Worm (Caenorhabditis elegans): ENCODE data around the gene srx-88.

The srx-88 gene

DNA sequence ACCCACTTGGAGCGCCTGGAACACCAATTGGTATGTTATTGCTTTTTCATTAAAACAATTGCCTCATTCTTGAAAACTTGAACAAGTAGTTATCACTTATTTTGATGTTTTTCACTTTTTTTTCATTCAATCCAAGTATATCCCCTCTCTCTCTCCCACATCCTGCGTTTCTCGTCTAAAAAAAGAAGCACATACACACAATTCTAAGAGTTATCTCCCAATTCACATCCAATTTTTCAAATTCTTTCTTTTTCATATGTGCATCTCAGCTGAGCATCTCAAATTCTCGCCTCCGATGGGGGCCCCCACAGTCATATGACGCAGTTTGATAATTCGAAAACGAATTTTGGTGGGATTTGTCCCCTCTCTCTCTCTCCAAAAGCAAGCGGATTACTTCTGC is 46.6 kb upstream of the srx-88 start:
- no peak for TF ChIP-seq F37B4.10 (GFP tag; IDR thresholded peaks at IDR 0.05)
- TF ChIP-seq B0035.1 (tag; optimal IDR thresholded peaks at IDR 0.05) = no peak
- TF ChIP-seq K12H6.12 (tag; optimal IDR thresholded peaks at IDR 0.05) = no peak
- no peak for TF ChIP-seq gei-17 (GFP tag; optimal IDR thresholded peaks at IDR 0.05)
- no peak for TF ChIP-seq dpff-1 (tag; optimal IDR thresholded peaks at IDR 0.05)
- no peak for TF ChIP-seq aptf-3 (GFP tag; IDR thresholded peaks at IDR 0.05)
- no peak for TF ChIP-seq ztf-28 (GFP tag; IDR thresholded peaks at IDR 0.05)
- no peak for TF ChIP-seq akir-1 (GFP tag; optimal IDR thresholded peaks at IDR 0.05)
- TF ChIP-seq ekl-4 (GFP tag; IDR thresholded peaks at IDR 0.05) = no peak
- no peak for TF ChIP-seq rpc-1 (optimal IDR thresholded peaks at IDR 0.05)
- no peak for TF ChIP-seq rpc-1 (tag; optimal IDR thresholded peaks at IDR 0.05)
- no peak for TF ChIP-seq mcd-1 (GFP tag; IDR thresholded peaks at IDR 0.05)
- no peak for TF ChIP-seq ztf-22 (GFP tag; optimal IDR thresholded peaks at IDR 0.05)
- TF ChIP-seq ceh-91 (GFP tag; IDR thresholded peaks at IDR 0.05) = no peak
- TF ChIP-seq F33H1.4 (GFP tag; IDR thresholded peaks at IDR 0.05) = no peak

ce11 chrV:11539502-11539901 is 43.8 kb upstream of the srx-88 start:
- TF ChIP-seq ztf-6 (GFP tag; IDR thresholded peaks at IDR 0.05) (no peak), akir-1 (GFP tag; optimal IDR thresholded peaks at IDR 0.05) (no peak), lsl-1 (GFP tag; optimal IDR thresholded peaks at IDR 0.05) (no peak), ceh-27 (GFP tag; optimal IDR thresholded peaks at IDR 0.05) (no peak), T07F8.4 (tag; optimal IDR thresholded peaks at IDR 0.05) (no peak), mes-4 (tag; optimal IDR thresholded peaks at IDR 0.05) (no peak)

DNA sequence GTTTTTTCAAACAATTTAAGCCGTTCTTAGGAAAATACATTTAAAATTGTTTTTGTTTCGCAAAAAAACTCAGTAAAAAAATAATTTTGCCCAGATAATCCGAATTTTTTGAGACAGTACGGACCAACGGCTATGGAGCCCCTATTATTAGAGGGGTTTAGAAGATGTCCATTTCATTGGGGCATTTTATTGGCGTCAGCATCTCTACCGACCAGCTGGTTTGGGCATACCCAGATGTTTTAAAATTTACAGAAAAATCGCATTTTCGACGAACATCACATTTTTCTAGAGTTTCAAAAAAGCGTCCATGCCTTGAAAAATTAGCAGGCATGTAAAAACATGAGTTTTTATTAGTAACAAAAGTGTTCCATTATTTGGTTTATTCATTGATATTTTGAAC is 42.0 kb upstream of the srx-88 start:
- no peak for TF ChIP-seq hrde-1 (tag; optimal IDR thresholded peaks at IDR 0.05; ENCODE audit: borderline replicate concordance)
- no peak for TF ChIP-seq F39B2.1 (GFP tag; IDR thresholded peaks at IDR 0.05)
- TF ChIP-seq mxl-1 (tag; optimal IDR thresholded peaks at IDR 0.05) = no peak
- TF ChIP-seq hsf-1 (GFP tag; IDR thresholded peaks at IDR 0.05) = no peak
- no peak for TF ChIP-seq B0019.2 (GFP tag; conservative IDR thresholded peaks at IDR 0.05)
- TF ChIP-seq hmg-1.2 (GFP tag; IDR thresholded peaks at IDR 0.05) = no peak
- no peak for TF ChIP-seq madf-8 (GFP tag; conservative IDR thresholded peaks at IDR 0.05)
- TF ChIP-seq nfya-2 (GFP tag; IDR thresholded peaks at IDR 0.05) = no peak
- TF ChIP-seq Y53F4B.3 (GFP tag; IDR thresholded peaks at IDR 0.05) = 0 out of 2 replicates have a peak, but pooled peaks have one; percentile 34
- TF ChIP-seq ZK185.1 (tag; optimal IDR thresholded peaks at IDR 0.05; ENCODE audit: poor library complexity, severe bottlenecking) = no peak
- peak; percentile 6 for TF ChIP-seq ceh-79 (tag; optimal IDR thresholded peaks at IDR 0.05)
- TF ChIP-seq somi-1 (GFP tag; optimal IDR thresholded peaks at IDR 0.05) = peak; percentile 30
- no peak for TF ChIP-seq dpff-1 (tag; optimal IDR thresholded peaks at IDR 0.05)
- TF ChIP-seq chd-7 (tag; optimal IDR thresholded peaks at IDR 0.05) = peak; percentile 44
- no peak for TF ChIP-seq B0336.3 (GFP tag; IDR thresholded peaks at IDR 0.05)
- no peak for TF ChIP-seq xnd-1 (tag; optimal IDR thresholded peaks at IDR 0.05)
- TF ChIP-seq zim-3 (tag; optimal IDR thresholded peaks at IDR 0.05) = no peak
- TF ChIP-seq Y53G8AR.9 (GFP tag; conservative IDR thresholded peaks at IDR 0.05) = 0 out of 2 replicates have a peak, but pooled peaks have one; percentile 21
- TF ChIP-seq atf-7 (tag; optimal IDR thresholded peaks at IDR 0.05) = no peak
- no peak for TF ChIP-seq K12H6.12 (tag; optimal IDR thresholded peaks at IDR 0.05)
- TF ChIP-seq ztf-25 (GFP tag; IDR thresholded peaks at IDR 0.05) = peak; percentile 67; the same call in 1 of the 2 replicates
- TF ChIP-seq ztf-6 (GFP tag; IDR thresholded peaks at IDR 0.05) = no peak
- TF ChIP-seq Y56A3A.18 (GFP tag; IDR thresholded peaks at IDR 0.05) = no peak
- no peak for TF ChIP-seq F10E7.11 (tag; optimal IDR thresholded peaks at IDR 0.05)
- no peak for TF ChIP-seq ceh-91 (GFP tag; IDR thresholded peaks at IDR 0.05)
- no peak for TF ChIP-seq ccch-3 (GFP tag; optimal IDR thresholded peaks at IDR 0.05)
- no peak for TF ChIP-seq T26A5.8 (tag; optimal IDR thresholded peaks at IDR 0.05)
- TF ChIP-seq tlf-1 (GFP tag; optimal IDR thresholded peaks at IDR 0.05) = no peak
- no peak for TF ChIP-seq snpc-1.1 (tag; optimal IDR thresholded peaks at IDR 0.05; ENCODE audit: insufficient read depth)
- TF ChIP-seq T07F8.4 (tag; optimal IDR thresholded peaks at IDR 0.05) = no peak
- TF ChIP-seq madf-10 (tag; optimal IDR thresholded peaks at IDR 0.05) = no peak
- 0 out of 2 replicates have a peak, but pooled peaks have one; percentile 32 for TF ChIP-seq attf-3 (GFP tag; conservative IDR thresholded peaks at IDR 0.05)

All from whole organism, young adult.